Worm (Caenorhabditis elegans) whole organism, midembryonic: ENCODE data around the gene gst-33.

Experiments used
- T22C8.4 ChIP-seq: fragments of 200-800 bp; sonication (Bioruptor generic); IDR thresholded peaks from 2 replicates; pipeline ENCODE4 v1.3.6; 2022; ENCODE audit warnings: missing genetic modification characterization, missing compliant biosample characterization
- cog-1 ChIP-seq: sonication (generic microtip); optimal IDR thresholded peaks from 2 replicates; lab custom pipeline; 2016; ENCODE audit warnings: missing genetic modification characterization, missing compliant biosample characterization
- flt-1 ChIP-seq: fragments of 200-800 bp; sonication (Bioruptor generic); IDR thresholded peaks from 2 replicates; pipeline ENCODE4 v1.3.6; 2022; ENCODE audit warnings: missing genetic modification characterization, missing compliant biosample characterization
- klf-2 ChIP-seq: fragments of 200-800 bp; sonication (Bioruptor generic); conservative IDR thresholded peaks from 2 replicates; pipeline ENCODE4 v1.3.6; 2022; ENCODE audit warnings: missing genetic modification reagents, missing genetic modification characterization, missing compliant biosample characterization
- med-1 ChIP-seq: sonication (generic microtip); optimal IDR thresholded peaks from 2 replicates; lab custom pipeline; 2017; ENCODE audit warnings: missing genetic modification characterization, mild to moderate bottlenecking, missing compliant biosample characterization, antibody characterized with exemption, missing genetic modification reagents; ENCODE audit not compliant: insufficient read depth
- ref-1 ChIP-seq: fragments of 200-800 bp; sonication (Bioruptor generic); conservative IDR thresholded peaks from 2 replicates; pipeline ENCODE4 v1.3.6; 2022; ENCODE audit warnings: missing genetic modification reagents, missing genetic modification characterization, missing compliant biosample characterization
- tab-1 ChIP-seq: fragments of 200-800 bp; sonication (Bioruptor generic); IDR thresholded peaks from 2 replicates; pipeline ENCODE4 v1.3.6; 2022; ENCODE audit warnings: missing genetic modification characterization, missing compliant biosample characterization
- ztf-23 ChIP-seq: fragments of 200-800 bp; sonication (Bioruptor generic); IDR thresholded peaks from 2 replicates; pipeline ENCODE4 v1.3.6; 2022; ENCODE audit warnings: missing genetic modification reagents, missing genetic modification characterization, missing compliant biosample characterization
- ztf-29 ChIP-seq: fragments of 200-800 bp; sonication (Bioruptor generic); IDR thresholded peaks from 2 replicates; pipeline ENCODE4 v1.3.6; 2022; ENCODE audit warnings: missing genetic modification reagents, missing genetic modification characterization, missing compliant biosample characterization

Gene gst-33

DNA sequence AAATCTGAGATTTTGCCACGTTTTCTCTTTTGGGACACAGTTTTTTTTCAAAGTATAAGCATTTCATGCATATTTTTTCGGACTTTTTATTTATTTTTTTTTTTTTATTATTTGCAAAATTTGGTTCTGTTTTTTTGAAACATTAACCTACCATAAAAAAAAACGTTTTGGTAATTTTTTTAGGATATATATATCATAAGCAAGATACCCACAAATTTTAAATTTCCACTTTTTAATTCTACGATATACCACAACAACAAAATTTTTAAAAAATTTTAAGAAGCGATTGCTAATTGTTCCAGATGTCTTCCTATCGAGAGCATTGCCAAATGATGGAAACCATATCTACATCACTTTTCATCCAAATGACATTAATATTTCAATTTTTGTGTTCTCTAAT, 39.7 kb downstream of the gst-33 start, which contains the start of gene srab-20:
srab-20 (plus strand) TSS at position 301 of the 400 bp plus-strand sequence.
- TF ChIP-seq klf-2 (GFP tag; lab: Robert Waterston, UW): no peak
- no peak for TF ChIP-seq cog-1
- TF ChIP-seq ztf-29 (GFP tag; lab: Robert Waterston, UW): no peak
- TF ChIP-seq tab-1 (GFP tag; lab: Robert Waterston, UW): no peak
- TF ChIP-seq flt-1 (GFP tag; lab: Robert Waterston, UW): no peak
- no peak for TF ChIP-seq ztf-23
- no peak for TF ChIP-seq T22C8.4 (GFP tag; lab: Robert Waterston, UW)
- TF ChIP-seq ref-1: no peak
- TF ChIP-seq med-1: no peak

DNA sequence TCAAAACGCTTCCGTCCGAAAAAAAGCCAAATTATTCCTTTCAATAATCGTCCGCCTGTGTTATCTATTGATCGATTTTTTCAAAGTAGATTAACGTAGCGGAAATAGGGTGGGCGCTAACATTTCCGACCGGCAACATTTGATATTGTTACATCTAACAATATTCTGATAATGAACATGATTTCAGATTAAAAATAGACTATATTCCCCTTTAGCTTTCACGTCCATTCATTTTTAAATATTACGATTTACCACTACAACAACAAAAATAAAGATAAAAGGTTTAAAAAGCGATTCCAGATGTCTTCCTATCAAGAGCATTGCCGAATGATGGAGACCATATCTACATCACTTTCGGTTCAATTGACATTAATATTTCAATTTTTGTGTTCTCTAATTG, 42.3 kb downstream of the gst-33 start, which contains the start of gene srab-22:
srab-22 (plus strand) TSS at position 301 of the 400 bp plus-strand sequence.
- TF ChIP-seq flt-1 (GFP tag; lab: Robert Waterston, UW): no peak
- no peak for TF ChIP-seq tab-1 (GFP tag; lab: Robert Waterston, UW)

DNA sequence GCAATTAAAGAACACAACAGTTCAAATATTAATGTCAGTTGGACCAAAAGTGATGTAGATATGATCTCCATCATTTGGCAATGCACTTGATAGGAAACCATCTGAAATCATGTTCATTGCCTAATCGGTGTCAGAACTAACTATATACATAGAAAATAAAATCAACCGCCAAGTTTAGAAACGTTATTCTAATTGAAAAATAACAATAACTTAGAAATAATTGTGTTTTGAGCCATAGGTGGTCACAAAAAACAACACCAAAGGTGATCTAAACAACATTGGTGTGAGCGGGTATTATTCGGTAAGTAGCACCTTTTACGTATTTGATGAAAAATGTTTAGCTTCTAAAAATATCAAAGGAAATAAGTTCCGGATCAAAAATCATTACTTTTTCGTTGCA, 44.0 kb downstream of the gst-33 start, which contains the start of gene srab-21:
srab-21 (minus strand) TSS at position 101 of the 400 bp plus-strand sequence.
- TF ChIP-seq cog-1: no peak
- TF ChIP-seq tab-1 (GFP tag; lab: Robert Waterston, UW): no peak
- TF ChIP-seq klf-2 (GFP tag; lab: Robert Waterston, UW): no peak
- TF ChIP-seq flt-1 (GFP tag; lab: Robert Waterston, UW): no peak
- TF ChIP-seq med-1: no peak
- TF ChIP-seq ztf-23: no peak
- no peak for TF ChIP-seq ref-1
- no peak for TF ChIP-seq ztf-29 (GFP tag; lab: Robert Waterston, UW)
- no peak for TF ChIP-seq T22C8.4 (GFP tag; lab: Robert Waterston, UW)

DNA sequence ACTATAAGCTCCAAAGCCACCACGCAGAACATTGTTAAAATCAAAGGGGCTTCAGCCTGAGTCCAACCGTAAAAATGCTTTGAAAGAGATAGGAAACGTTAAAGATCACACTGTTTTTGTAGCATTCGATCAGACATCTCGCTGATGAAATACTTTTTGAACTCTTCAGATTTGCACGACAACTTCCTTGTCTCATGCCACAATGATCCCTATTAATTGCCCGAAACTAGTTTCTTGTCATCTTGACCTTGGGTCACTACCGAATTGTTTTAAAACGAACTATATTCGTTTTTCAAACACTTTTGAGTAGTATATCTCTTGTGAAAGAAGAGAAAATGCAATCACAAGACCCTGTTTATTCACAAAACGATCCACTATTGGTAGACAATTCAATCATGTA, 50.4 kb downstream of the gst-33 start, which contains the start of gene T20D4.3:
T20D4.3 (plus strand) TSS at position 301 of the 400 bp plus-strand sequence.
- no peak for TF ChIP-seq med-1
- TF ChIP-seq ztf-29 (GFP tag; lab: Robert Waterston, UW): no peak
- no peak for TF ChIP-seq flt-1 (GFP tag; lab: Robert Waterston, UW)
